Worm (Caenorhabditis elegans) whole organism, young adult: Measurements from ENCODE around the gene H38K22.9.

Experiments
- B0019.2 ChIP-seq: fragments of 200-800 bp; sonication (Bioruptor generic); conservative IDR thresholded peaks from 2 replicates; pipeline ENCODE4 v1.3.6; 2022; ENCODE audit warnings: missing genetic modification reagents, missing genetic modification characterization, missing compliant biosample characterization
- B0261.1 ChIP-seq: sonication (generic microtip); optimal IDR thresholded peaks from 2 replicates; lab custom pipeline; 2016; ENCODE audit warnings: mild to moderate bottlenecking, missing genetic modification characterization, moderate library complexity, missing compliant biosample characterization
- B0336.3 ChIP-seq: fragments of 200-800 bp; sonication (Bioruptor generic); IDR thresholded peaks from 2 replicates; pipeline ENCODE4 v1.3.6; 2022; ENCODE audit warnings: missing genetic modification characterization, missing compliant biosample characterization
- D2030.7 ChIP-seq: fragments of 200-800 bp; sonication (Bioruptor generic); IDR thresholded peaks from 2 replicates; pipeline ENCODE4 v1.3.6; 2022; ENCODE audit warnings: missing genetic modification reagents, missing genetic modification characterization, missing compliant biosample characterization
- F10E7.11 ChIP-seq: sonication (generic microtip); optimal IDR thresholded peaks from 2 replicates; lab custom pipeline; 2017; ENCODE audit warnings: mild to moderate bottlenecking, missing genetic modification characterization, moderate library complexity, missing compliant biosample characterization
- F33H1.4 ChIP-seq: fragments of 200-800 bp; sonication (Bioruptor generic); IDR thresholded peaks from 2 replicates; pipeline ENCODE4 v1.3.6; 2022; ENCODE audit warnings: missing genetic modification reagents, missing genetic modification characterization, missing compliant biosample characterization
- F37B4.10 ChIP-seq: fragments of 200-800 bp; sonication (Bioruptor generic); IDR thresholded peaks from 2 replicates; pipeline ENCODE4 v1.3.6; 2022; ENCODE audit warnings: missing genetic modification characterization, missing compliant biosample characterization
- F55B11.4 ChIP-seq: sonication (generic microtip); optimal IDR thresholded peaks from 2 replicates; lab custom pipeline; 2016; ENCODE audit warnings: missing compliant biosample characterization, missing genetic modification characterization, borderline replicate concordance; ENCODE audit not compliant: insufficient read depth
- F57A8.1 ChIP-seq: fragments of 200-800 bp; sonication (Bioruptor generic); optimal IDR thresholded peaks from 2 replicates; lab custom pipeline; 2018; ENCODE audit warnings: mild to moderate bottlenecking, missing genetic modification characterization, moderate library complexity, missing compliant biosample characterization
- F57C9.4 ChIP-seq: sonication (generic microtip); optimal IDR thresholded peaks from 2 replicates; lab custom pipeline; 2017; ENCODE audit warnings: mild to moderate bottlenecking, missing genetic modification characterization, missing compliant biosample characterization
- Y53F4B.3 ChIP-seq: fragments of 200-800 bp; sonication (Bioruptor generic); IDR thresholded peaks from 2 replicates; pipeline ENCODE4 v1.3.6; 2022; ENCODE audit warnings: missing genetic modification reagents, missing genetic modification characterization, missing compliant biosample characterization
- Y53G8AR.9 ChIP-seq: fragments of 200-800 bp; sonication (Bioruptor generic); conservative IDR thresholded peaks from 2 replicates; pipeline ENCODE4 v1.3.6; 2022; ENCODE audit warnings: missing genetic modification reagents, missing genetic modification characterization, missing compliant biosample characterization
- aptf-2 ChIP-seq: fragments of 200-800 bp; sonication (Bioruptor generic); conservative IDR thresholded peaks from 2 replicates; pipeline ENCODE4 v1.3.6; 2022; ENCODE audit warnings: missing genetic modification reagents, missing genetic modification characterization, missing compliant biosample characterization
- athp-1 ChIP-seq: sonication (generic microtip); optimal IDR thresholded peaks from 2 replicates; lab custom pipeline; 2017; ENCODE audit warnings: mild to moderate bottlenecking, missing genetic modification characterization, missing compliant biosample characterization
- ceh-58 ChIP-seq: fragments of 200-800 bp; sonication (Bioruptor generic); IDR thresholded peaks from 2 replicates; pipeline ENCODE4 v1.3.6; 2022; ENCODE audit warnings: missing genetic modification characterization, missing compliant biosample characterization
- dox-1 ChIP-seq: fragments of 200-800 bp; sonication (Bioruptor generic); IDR thresholded peaks from 2 replicates; pipeline ENCODE4 v1.3.6; 2022; ENCODE audit warnings: missing genetic modification reagents, missing genetic modification characterization, missing compliant biosample characterization
- dpff-1 ChIP-seq: sonication (generic microtip); optimal IDR thresholded peaks from 2 replicates; lab custom pipeline; 2017; ENCODE audit warnings: mild to moderate bottlenecking, missing genetic modification characterization, missing compliant biosample characterization
- egl-44 ChIP-seq: fragments of 200-800 bp; sonication (Bioruptor generic); IDR thresholded peaks from 2 replicates; pipeline ENCODE4 v1.3.6; 2022; ENCODE audit warnings: missing genetic modification reagents, missing genetic modification characterization, missing compliant biosample characterization
- egrh-3 ChIP-seq: fragments of 200-800 bp; sonication (Bioruptor generic); IDR thresholded peaks from 2 replicates; pipeline ENCODE4 v1.3.6; 2022; ENCODE audit warnings: missing genetic modification reagents, missing genetic modification characterization, missing compliant biosample characterization
- ekl-4 ChIP-seq: fragments of 200-800 bp; sonication (Bioruptor generic); IDR thresholded peaks from 2 replicates; pipeline ENCODE4 v1.3.6; 2022; ENCODE audit warnings: missing genetic modification reagents, missing genetic modification characterization, missing compliant biosample characterization
- ets-4 ChIP-seq: fragments of 200-800 bp; sonication (Bioruptor generic); optimal IDR thresholded peaks from 2 replicates; lab custom pipeline; 2018; ENCODE audit warnings: mild to moderate bottlenecking, missing genetic modification characterization, missing compliant biosample characterization
- him-1 ChIP-seq: sonication (generic microtip); optimal IDR thresholded peaks from 2 replicates; lab custom pipeline; 2016; ENCODE audit warnings: missing genotype, missing genetic modification reagents, missing genetic modification characterization, missing compliant biosample characterization
- hsf-1 ChIP-seq: fragments of 200-800 bp; sonication (Bioruptor generic); IDR thresholded peaks from 2 replicates; pipeline ENCODE4 v1.3.6; 2022; ENCODE audit warnings: missing genetic modification reagents, missing genetic modification characterization, missing compliant biosample characterization
- lag-1 ChIP-seq: fragments of 200-800 bp; sonication (Bioruptor generic); IDR thresholded peaks from 2 replicates; pipeline ENCODE4 v1.3.6; 2022; ENCODE audit warnings: missing genetic modification reagents, missing genetic modification characterization, missing compliant biosample characterization
- lin-40 ChIP-seq: sonication (generic microtip); optimal IDR thresholded peaks from 2 replicates; lab custom pipeline; 2016; ENCODE audit warnings: missing genetic modification characterization, mild to moderate bottlenecking, missing compliant biosample characterization, missing genotype, missing genetic modification reagents
- lin-54 ChIP-seq: fragments of 200-800 bp; sonication (Bioruptor generic); optimal IDR thresholded peaks from 2 replicates; lab custom pipeline; 2018; ENCODE audit warnings: mild to moderate bottlenecking, missing genetic modification characterization, missing compliant biosample characterization
- lsy-27 ChIP-seq: sonication (generic microtip); optimal IDR thresholded peaks from 2 replicates; lab custom pipeline; 2017; ENCODE audit warnings: missing genetic modification characterization, mild to moderate bottlenecking, missing compliant biosample characterization, antibody characterized with exemption, missing genotype, borderline replicate concordance; ENCODE audit not compliant: insufficient read depth
- madf-10 ChIP-seq: sonication (generic microtip); optimal IDR thresholded peaks from 2 replicates; lab custom pipeline; 2016; ENCODE audit warnings: mild to moderate bottlenecking, missing genetic modification characterization, missing compliant biosample characterization
- madf-6 ChIP-seq: fragments of 200-800 bp; sonication (Bioruptor generic); IDR thresholded peaks from 2 replicates; pipeline ENCODE4 v1.3.6; 2022; ENCODE audit warnings: missing genetic modification reagents, missing genetic modification characterization, missing compliant biosample characterization
- madf-8 ChIP-seq: fragments of 200-800 bp; sonication (Bioruptor generic); conservative IDR thresholded peaks from 2 replicates; pipeline ENCODE4 v1.3.6; 2022; ENCODE audit warnings: missing genetic modification reagents, missing genetic modification characterization, missing compliant biosample characterization
- mcd-1 ChIP-seq: fragments of 200-800 bp; sonication (Bioruptor generic); IDR thresholded peaks from 2 replicates; pipeline ENCODE4 v1.3.6; 2022; ENCODE audit warnings: missing genetic modification reagents, missing genetic modification characterization, missing compliant biosample characterization
- nfya-2 ChIP-seq: fragments of 200-800 bp; sonication (Bioruptor generic); IDR thresholded peaks from 2 replicates; pipeline ENCODE4 v1.3.6; 2022; ENCODE audit warnings: missing genetic modification reagents, missing genetic modification characterization, missing compliant biosample characterization
- nhr-27 ChIP-seq: fragments of 200-800 bp; sonication (Bioruptor generic); optimal IDR thresholded peaks from 2 replicates; lab custom pipeline; 2018; ENCODE audit warnings: mild to moderate bottlenecking, missing genetic modification characterization, moderate library complexity, missing compliant biosample characterization
- nhr-80 ChIP-seq: sonication (generic microtip); optimal IDR thresholded peaks from 2 replicates; lab custom pipeline; 2016; ENCODE audit warnings: missing genetic modification characterization, missing compliant biosample characterization
- nhr-90 ChIP-seq: sonication (generic microtip); optimal IDR thresholded peaks from 2 replicates; lab custom pipeline; 2016; ENCODE audit warnings: missing genotype, mild to moderate bottlenecking, missing genetic modification characterization, missing compliant biosample characterization
- pbrm-1 ChIP-seq: fragments of 200-800 bp; sonication (Bioruptor generic); IDR thresholded peaks from 2 replicates; pipeline ENCODE4 v1.3.6; 2022; ENCODE audit warnings: missing genetic modification reagents, missing genetic modification characterization, missing compliant biosample characterization
- pha-4 ChIP-seq: fragments of 150-350 bp; sonication (generic microtip); optimal IDR thresholded peaks from 2 replicates; lab custom pipeline; 2014; ENCODE audit warnings: missing biosample characterization, missing genetic modification reagents, missing genetic modification characterization
- rcor-1 ChIP-seq: fragments of 200-800 bp; sonication (Bioruptor generic); IDR thresholded peaks from 2 replicates; pipeline ENCODE4 v1.3.6; 2022; ENCODE audit warnings: missing genetic modification reagents, missing genetic modification characterization, missing compliant biosample characterization
- repo-1 ChIP-seq: sonication (generic microtip); optimal IDR thresholded peaks from 2 replicates; lab custom pipeline; 2017; ENCODE audit warnings: mild to moderate bottlenecking, missing genetic modification characterization, missing compliant biosample characterization
- somi-1 ChIP-seq: fragments of 200-800 bp; sonication (Bioruptor generic); optimal IDR thresholded peaks from 2 replicates; lab custom pipeline; 2018; ENCODE audit warnings: mild to moderate bottlenecking, missing genetic modification characterization, missing compliant biosample characterization
- tbx-9 ChIP-seq: sonication (generic microtip); optimal IDR thresholded peaks from 2 replicates; lab custom pipeline; 2016; ENCODE audit warnings: borderline replicate concordance, missing genetic modification characterization, inconsistent platforms, missing compliant biosample characterization
- unc-62 ChIP-seq: fragments of 150-350 bp; optimal IDR thresholded peaks from 2 replicates; lab custom pipeline; 2014; ENCODE audit warnings: missing biosample characterization, missing genetic modification reagents, missing genetic modification characterization
- zim-3 ChIP-seq: sonication (generic microtip); optimal IDR thresholded peaks from 2 replicates; lab custom pipeline; 2017; ENCODE audit warnings: mild to moderate bottlenecking, missing genetic modification characterization, moderate library complexity, missing compliant biosample characterization
- ztf-26 ChIP-seq: sonication (generic microtip); optimal IDR thresholded peaks from 2 replicates; lab custom pipeline; 2017; ENCODE audit warnings: missing genetic modification characterization, missing compliant biosample characterization
- ztf-6 ChIP-seq: fragments of 200-800 bp; sonication (Bioruptor generic); IDR thresholded peaks from 2 replicates; pipeline ENCODE4 v1.3.6; 2022; ENCODE audit warnings: missing genetic modification reagents, missing genetic modification characterization, missing compliant biosample characterization

The H38K22.9 gene

DNA sequence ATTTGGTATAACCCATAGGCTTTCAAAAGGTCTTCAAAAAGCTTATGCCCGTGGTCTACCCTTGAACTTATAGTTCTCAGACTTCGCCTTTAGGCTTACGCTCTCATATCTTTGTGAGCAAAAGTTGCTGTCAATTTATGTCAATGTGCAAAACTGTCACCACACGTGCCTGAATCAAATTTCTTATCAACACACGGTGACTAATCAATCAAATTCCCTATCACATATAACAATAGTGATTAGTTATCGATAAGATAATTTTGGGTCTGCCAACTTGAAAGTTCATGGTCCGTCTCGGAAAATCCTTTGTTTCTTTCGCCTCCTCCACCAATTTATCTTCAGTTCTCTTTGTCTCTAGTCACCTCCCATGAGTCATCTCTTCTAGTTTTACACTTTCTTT, 33.5 kb downstream of the H38K22.9 start:
- TF ChIP-seq lin-54 (GFP tag; lab: Kevin White, UChicago) (no peak), D2030.7 (GFP tag; lab: Robert Waterston, UW) (no peak), ets-4 (no peak), dox-1 (GFP tag; lab: Robert Waterston, UW) (no peak), nhr-80 (peak; percentile 34), lsy-27 (no peak)
- TF ChIP-seq, all 124 proteins: peak for 1

DNA sequence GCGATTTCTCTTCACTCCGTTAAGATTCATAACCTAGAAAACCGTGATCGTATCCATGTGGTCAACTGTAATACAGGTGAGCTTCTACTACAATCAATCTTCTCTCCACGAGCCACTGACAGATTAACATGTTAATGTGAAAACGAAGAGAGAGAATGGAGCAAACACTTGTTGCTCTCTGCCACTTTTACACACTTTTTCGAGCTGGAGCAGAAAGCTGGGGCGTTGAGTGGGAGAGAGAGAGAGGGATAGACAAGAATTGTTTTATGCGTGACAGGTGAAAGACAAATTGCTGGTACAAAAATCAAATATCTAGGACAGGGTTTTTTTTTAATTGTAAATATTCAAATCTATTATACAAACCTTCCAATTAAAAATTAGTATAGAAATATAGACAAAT, 34.4 kb downstream of the H38K22.9 start:
- TF ChIP-seq somi-1 (GFP tag; lab: Kevin White, UChicago) (no peak), B0019.2 (GFP tag; lab: Robert Waterston, UW) (no peak), dpff-1 (tag; lab: Kevin White, UChicago) (no peak), athp-1 (tag; lab: Kevin White, UChicago) (no peak), madf-10 (no peak), F37B4.10 (no peak), ztf-6 (no peak), F33H1.4 (no peak), egl-44 (GFP tag; lab: Robert Waterston, UW) (no peak), nfya-2 (GFP tag; lab: Robert Waterston, UW) (no peak), repo-1 (tag; lab: Kevin White, UChicago) (no peak), Y53G8AR.9 (GFP tag; lab: Robert Waterston, UW) (no peak), ekl-4 (no peak), D2030.7 (GFP tag; lab: Robert Waterston, UW) (no peak), ztf-26 (tag; lab: Kevin White, UChicago) (no peak), lag-1 (GFP tag; lab: Robert Waterston, UW) (no peak), F57A8.1 (GFP tag; lab: Kevin White, UChicago) (no peak), lin-54 (GFP tag; lab: Kevin White, UChicago) (no peak), B0261.1 (tag; lab: Kevin White, UChicago) (no peak)

DNA sequence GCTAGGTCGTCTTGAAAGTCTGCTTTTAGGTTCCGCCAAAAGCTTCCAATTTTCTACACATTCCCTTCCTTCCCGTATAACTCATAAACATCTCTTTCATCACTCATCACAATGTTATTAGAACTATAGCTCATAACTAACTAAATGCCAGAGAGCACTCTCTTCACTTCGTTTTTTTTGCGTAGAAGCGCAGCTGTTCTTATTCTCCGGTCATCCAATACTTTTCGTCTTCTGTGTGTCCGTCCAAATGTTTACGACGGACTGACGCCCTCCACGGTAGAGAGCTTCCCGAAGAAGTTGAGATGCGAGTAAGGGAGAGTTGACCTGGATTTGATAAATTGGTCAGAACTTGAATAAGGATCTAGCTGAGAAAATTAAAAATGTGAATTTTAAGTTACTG, 35.2 kb downstream of the H38K22.9 start:
- TF ChIP-seq hsf-1 (GFP tag; lab: Robert Waterston, UW) (no peak), nhr-27 (tag; lab: Kevin White, UChicago) (no peak), B0019.2 (GFP tag; lab: Robert Waterston, UW) (no peak), zim-3 (tag; lab: Kevin White, UChicago) (no peak), B0336.3 (no peak), lsy-27 (no peak), madf-6 (GFP tag; lab: Robert Waterston, UW) (no peak), pha-4 (tag; lab: Kevin White, UChicago) (no peak), aptf-2 (no peak), madf-8 (GFP tag; lab: Robert Waterston, UW) (no peak)
- TF ChIP-seq, all 124 proteins: peak for 0

DNA sequence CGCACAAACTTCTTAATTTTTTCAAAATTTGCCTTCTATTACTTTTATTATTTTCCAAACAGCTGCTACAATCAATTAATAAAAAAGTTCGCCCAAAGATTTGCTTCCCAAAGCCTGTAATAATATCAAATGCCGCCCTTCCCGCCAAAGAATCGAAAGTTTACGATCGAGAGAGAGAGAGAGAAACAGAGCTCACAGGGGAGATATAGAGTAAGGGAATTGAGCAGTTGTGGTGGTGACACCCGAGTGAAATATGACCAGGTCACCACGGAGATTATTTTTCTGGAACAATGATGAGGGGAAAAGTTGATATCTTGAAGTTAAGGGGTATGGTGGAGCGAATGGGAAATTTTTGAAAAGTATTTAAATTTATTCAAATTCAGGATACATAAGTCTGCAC, 35.9 kb downstream of the H38K22.9 start:
- TF ChIP-seq him-1 (tag; lab: Kevin White, UChicago) (no peak), F10E7.11 (tag; lab: Kevin White, UChicago) (no peak), Y53F4B.3 (GFP tag; lab: Robert Waterston, UW) (no peak), pha-4 (tag; lab: Kevin White, UChicago) (no peak)

DNA sequence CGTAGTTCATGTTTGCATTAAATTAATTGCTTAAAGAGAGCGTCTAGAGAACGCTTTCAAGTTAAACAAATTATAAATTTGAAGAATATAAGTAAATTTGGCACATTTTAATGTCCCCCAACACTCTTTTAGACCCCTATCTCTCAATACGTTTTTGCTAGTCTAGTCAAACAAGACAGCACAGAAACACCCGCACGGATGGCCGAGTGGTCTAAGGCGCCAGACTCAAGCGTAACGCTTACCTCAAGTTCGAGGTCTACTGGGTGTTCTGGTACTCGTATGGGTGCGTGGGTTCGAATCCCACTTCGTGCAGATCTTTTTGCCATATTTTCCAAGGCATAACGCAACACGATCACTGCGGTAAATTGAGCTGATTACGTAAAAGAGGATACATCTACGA, 38.4 kb downstream of the H38K22.9 start:
- TF ChIP-seq pbrm-1 (GFP tag; lab: Robert Waterston, UW) (no peak), B0336.3 (no peak), F55B11.4 (tag; lab: Kevin White, UChicago) (no peak), egrh-3 (GFP tag; lab: Robert Waterston, UW) (no peak), tbx-9 (tag; lab: Kevin White, UChicago) (no peak), B0261.1 (tag; lab: Kevin White, UChicago) (peak; percentile 67), nhr-90 (tag; lab: Kevin White, UChicago) (peak; percentile 54), F57C9.4 (tag; lab: Kevin White, UChicago) (no peak), lin-40 (no peak), ceh-58 (no peak), mcd-1 (GFP tag; lab: Robert Waterston, UW) (peak; percentile 18; the same call in 1 of the 2 replicates), rcor-1 (GFP tag; lab: Robert Waterston, UW) (0 out of 2 replicates have a peak, but pooled peaks have one; percentile 7), unc-62 (GFP tag; lab: Kevin White, UChicago) (no peak)
